Fruit fly (Drosophila melanogaster): ENCODE measurements around the gene promL.

DNA sequence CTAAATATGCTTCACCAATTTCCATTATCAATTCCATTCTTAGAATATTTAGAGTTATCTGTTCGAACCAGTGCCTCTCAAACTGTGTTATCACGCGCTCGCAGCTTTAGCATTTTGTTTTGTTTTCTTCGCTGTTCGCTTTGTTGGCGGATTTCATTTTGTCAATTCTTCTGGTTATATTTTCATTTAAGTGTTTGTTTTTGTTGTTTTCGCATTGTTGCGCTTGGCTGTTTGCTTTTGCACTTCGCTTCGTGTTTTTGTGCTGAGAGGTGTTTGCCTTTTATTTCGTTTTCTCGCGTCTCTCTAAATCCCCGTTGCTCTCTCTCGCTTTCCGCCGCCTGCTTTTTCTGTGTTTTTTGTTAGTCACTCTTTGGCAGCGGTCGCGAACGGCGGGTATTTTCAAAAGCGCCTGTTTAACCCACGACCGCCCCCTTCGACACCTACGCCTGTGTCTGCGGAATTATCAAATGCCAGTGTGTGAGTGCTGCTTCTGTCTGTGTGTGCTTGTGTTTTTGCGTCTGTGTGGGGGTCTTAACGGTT, 49.9 kb downstream of the promL start:
- TF ChIP-seq h (optimal IDR thresholded peaks at IDR 0.05) (no peak), ttk (optimal IDR thresholded peaks at IDR 0.05) (no peak), Sin3A (optimal IDR thresholded peaks at IDR 0.05) (no peak)

Data from Kc167 (cell line).